Worm (Caenorhabditis elegans) whole organism, late embryonic: ENCODE results near the gene dsl-5.

Source experiments
- ceh-34 ChIP-seq: sonication (generic microtip); optimal IDR thresholded peaks from 2 replicates; lab custom pipeline; 2016; ENCODE audit warnings: mild to moderate bottlenecking, missing genetic modification characterization, missing compliant biosample characterization
- elt-2 ChIP-seq: sonication (generic microtip); optimal IDR thresholded peaks from 2 replicates; lab custom pipeline; 2016; ENCODE audit warnings: missing genetic modification reagents, missing genetic modification characterization, missing compliant biosample characterization
- fkh-10 ChIP-seq: fragments of 150-350 bp; optimal IDR thresholded peaks from 2 replicates; lab custom pipeline; 2014; ENCODE audit warnings: missing biosample characterization, missing genetic modification reagents, missing genetic modification characterization
- hlh-30 ChIP-seq: sonication (generic microtip); optimal IDR thresholded peaks from 2 replicates; lab custom pipeline; 2017; ENCODE audit warnings: antibody characterized with exemption, missing genetic modification characterization, missing compliant biosample characterization; ENCODE audit not compliant: insufficient read depth
- nhr-11 ChIP-seq: fragments of 150-350 bp; optimal IDR thresholded peaks from 2 replicates; lab custom pipeline; 2014; ENCODE audit warnings: missing biosample characterization, missing genetic modification characterization

DNA sequence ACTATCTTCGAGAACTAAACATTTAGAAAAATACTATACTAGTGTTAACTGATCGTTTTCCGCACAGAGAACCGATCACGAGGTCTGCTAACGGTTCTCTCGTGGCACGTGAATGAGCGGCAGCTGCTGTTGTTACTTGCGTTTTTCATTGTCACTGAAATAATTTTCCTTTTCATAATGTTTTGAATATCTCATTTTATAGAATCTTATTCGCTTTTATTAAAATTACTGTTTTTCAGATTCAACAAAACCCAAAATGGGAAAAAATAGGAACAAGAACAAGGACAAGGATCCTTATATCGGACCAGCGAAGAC is 15.6 kb upstream of the dsl-5 start, which contains the start of gene F58B3.6:
- no peak for TF ChIP-seq nhr-11 (tag; lab: Kevin White, UChicago)
- TF ChIP-seq ceh-34 = no peak
- TF ChIP-seq hlh-30 (tag; lab: Kevin White, UChicago) = peak; percentile 67
- no peak for TF ChIP-seq elt-2
- TF ChIP-seq fkh-10 = no peak
